Fruit fly (Drosophila melanogaster): ENCODE results near the gene Kap-alpha3.

- TF ChIP-seq CG3281 (GFP tag; optimal IDR thresholded peaks at IDR 0.05) (no peak), E2f2 (GFP tag; IDR thresholded peaks at IDR 0.05) (no peak)
These were observed 30.7 kb upstream of the Kap-alpha3 start for dm6 chr3R:9608206-9608605.

Measured in whole organism, embryonic.